Worm (Caenorhabditis elegans) whole organism, young adult: Measurements from ENCODE around the gene hil-7.

ENCODE experiments used
- F57A8.1 ChIP-seq: fragments of 200-800 bp; sonication (Bioruptor generic); optimal IDR thresholded peaks from 2 replicates; lab custom pipeline; 2018; ENCODE audit warnings: mild to moderate bottlenecking, missing genetic modification characterization, moderate library complexity, missing compliant biosample characterization
- T07F8.4 ChIP-seq: sonication (generic microtip); optimal IDR thresholded peaks from 2 replicates; lab custom pipeline; 2016; ENCODE audit warnings: mild to moderate bottlenecking, missing genetic modification characterization, moderate library complexity, missing compliant biosample characterization
- Y53G8AR.9 ChIP-seq: fragments of 200-800 bp; sonication (Bioruptor generic); conservative IDR thresholded peaks from 2 replicates; pipeline ENCODE4 v1.3.6; 2022; ENCODE audit warnings: missing genetic modification reagents, missing genetic modification characterization, missing compliant biosample characterization
- Y79H2A.3 ChIP-seq: fragments of 200-800 bp; sonication (Bioruptor generic); conservative IDR thresholded peaks from 2 replicates; pipeline ENCODE4 v1.3.6; 2022; ENCODE audit warnings: missing genetic modification reagents, missing genetic modification characterization, missing compliant biosample characterization
- aptf-2 ChIP-seq: fragments of 200-800 bp; sonication (Bioruptor generic); conservative IDR thresholded peaks from 2 replicates; pipeline ENCODE4 v1.3.6; 2022; ENCODE audit warnings: missing genetic modification reagents, missing genetic modification characterization, missing compliant biosample characterization
- atf-7 ChIP-seq: sonication (generic microtip); optimal IDR thresholded peaks from 2 replicates; lab custom pipeline; 2017; ENCODE audit warnings: mild to moderate bottlenecking, missing genetic modification characterization, missing compliant biosample characterization
- bed-2 ChIP-seq: fragments of 200-800 bp; sonication (Bioruptor generic); IDR thresholded peaks from 2 replicates; pipeline ENCODE4 v1.3.6; 2022; ENCODE audit warnings: missing genetic modification reagents, missing genetic modification characterization, missing compliant biosample characterization
- ccch-3 ChIP-seq: fragments of 200-800 bp; sonication (Bioruptor generic); optimal IDR thresholded peaks from 2 replicates; lab custom pipeline; 2018; ENCODE audit warnings: mild to moderate bottlenecking, missing genetic modification characterization, missing compliant biosample characterization
- cebp-2 ChIP-seq: fragments of 200-800 bp; sonication (Bioruptor generic); IDR thresholded peaks from 2 replicates; pipeline ENCODE4 v1.3.6; 2022; ENCODE audit warnings: missing genetic modification characterization, missing compliant biosample characterization
- ceh-100 ChIP-seq: fragments of 200-800 bp; sonication (Bioruptor generic); IDR thresholded peaks from 2 replicates; pipeline ENCODE4 v1.3.6; 2022; ENCODE audit warnings: missing genetic modification reagents, missing genetic modification characterization, missing compliant biosample characterization
- ceh-40 ChIP-seq: fragments of 200-800 bp; sonication (Bioruptor generic); IDR thresholded peaks from 2 replicates; pipeline ENCODE4 v1.3.6; 2022; ENCODE audit warnings: missing genetic modification characterization, missing compliant biosample characterization
- ceh-91 ChIP-seq: fragments of 200-800 bp; sonication (Bioruptor generic); IDR thresholded peaks from 2 replicates; pipeline ENCODE4 v1.3.6; 2022; ENCODE audit warnings: missing genetic modification reagents, missing genetic modification characterization, missing compliant biosample characterization
- chd-7 ChIP-seq: sonication (generic microtip); optimal IDR thresholded peaks from 2 replicates; lab custom pipeline; 2016; ENCODE audit warnings: mild to moderate bottlenecking, missing genetic modification characterization, moderate library complexity, missing compliant biosample characterization
- dox-1 ChIP-seq: fragments of 200-800 bp; sonication (Bioruptor generic); IDR thresholded peaks from 2 replicates; pipeline ENCODE4 v1.3.6; 2022; ENCODE audit warnings: missing genetic modification reagents, missing genetic modification characterization, missing compliant biosample characterization
- dpff-1 ChIP-seq: sonication (generic microtip); optimal IDR thresholded peaks from 2 replicates; lab custom pipeline; 2017; ENCODE audit warnings: mild to moderate bottlenecking, missing genetic modification characterization, missing compliant biosample characterization
- dpl-1 ChIP-seq: fragments of 150-350 bp; optimal IDR thresholded peaks from 2 replicates; lab custom pipeline; 2014; ENCODE audit warnings: missing biosample characterization, missing genetic modification reagents, missing genetic modification characterization
- egrh-3 ChIP-seq: fragments of 200-800 bp; sonication (Bioruptor generic); IDR thresholded peaks from 2 replicates; pipeline ENCODE4 v1.3.6; 2022; ENCODE audit warnings: missing genetic modification reagents, missing genetic modification characterization, missing compliant biosample characterization
- him-1 ChIP-seq: sonication (generic microtip); optimal IDR thresholded peaks from 2 replicates; lab custom pipeline; 2016; ENCODE audit warnings: missing genotype, missing genetic modification reagents, missing genetic modification characterization, missing compliant biosample characterization
- hmg-1.2 ChIP-seq: fragments of 200-800 bp; sonication (Bioruptor generic); IDR thresholded peaks from 2 replicates; pipeline ENCODE4 v1.3.6; 2022; ENCODE audit warnings: missing genetic modification reagents, missing genetic modification characterization, missing compliant biosample characterization
- hmg-20 ChIP-seq: fragments of 200-800 bp; sonication (Bioruptor generic); IDR thresholded peaks from 2 replicates; pipeline ENCODE4 v1.3.6; 2022; ENCODE audit warnings: missing genetic modification reagents, missing genetic modification characterization, missing compliant biosample characterization
- lin-54 ChIP-seq: fragments of 200-800 bp; sonication (Bioruptor generic); optimal IDR thresholded peaks from 2 replicates; lab custom pipeline; 2018; ENCODE audit warnings: mild to moderate bottlenecking, missing genetic modification characterization, missing compliant biosample characterization
- lir-1 ChIP-seq: fragments of 200-800 bp; sonication (Bioruptor generic); conservative IDR thresholded peaks from 2 replicates; pipeline ENCODE4 v1.3.6; 2022; ENCODE audit warnings: missing genetic modification reagents, missing genetic modification characterization, missing compliant biosample characterization
- nfyb-1 ChIP-seq: fragments of 200-800 bp; sonication (Bioruptor generic); IDR thresholded peaks from 2 replicates; pipeline ENCODE4 v1.3.6; 2022; ENCODE audit warnings: missing genetic modification reagents, missing genetic modification characterization, missing compliant biosample characterization
- nhr-120 ChIP-seq: fragments of 200-800 bp; sonication (Bioruptor generic); IDR thresholded peaks from 2 replicates; pipeline ENCODE4 v1.3.6; 2022; ENCODE audit warnings: missing genetic modification characterization, missing compliant biosample characterization
- nhr-90 ChIP-seq: sonication (generic microtip); optimal IDR thresholded peaks from 2 replicates; lab custom pipeline; 2016; ENCODE audit warnings: missing genotype, mild to moderate bottlenecking, missing genetic modification characterization, missing compliant biosample characterization
- snpc-1.3 ChIP-seq: sonication (generic microtip); optimal IDR thresholded peaks from 2 replicates; lab custom pipeline; 2017; ENCODE audit warnings: missing genetic modification characterization, mild to moderate bottlenecking, missing compliant biosample characterization, antibody characterized with exemption, moderate library complexity, missing genotype, missing genetic modification reagents; ENCODE audit not compliant: insufficient read depth
- snpc-4 ChIP-seq, 5 experiments: fragments of 150-350 bp in 1 of 5; sonication (generic microtip) in 4 of 5; optimal IDR thresholded peaks; 2 replicates each; lab custom pipeline; 2014 to 2018; ENCODE audit warnings: missing genetic modification characterization in 5 of 5, missing biosample characterization in 3 of 5, antibody characterized with exemption in 2 of 5, mild to moderate bottlenecking in 2 of 5, missing compliant biosample characterization in 2 of 5, missing genotype in 2 of 5, moderate library complexity in 2 of 5, missing genetic modification reagents in 1 of 5
- zfh-2 ChIP-seq: fragments of 200-800 bp; sonication (Bioruptor generic); conservative IDR thresholded peaks from 2 replicates; pipeline ENCODE4 v1.3.6; 2022; ENCODE audit warnings: missing genetic modification reagents, missing genetic modification characterization, missing compliant biosample characterization

The hil-7 gene

DNA sequence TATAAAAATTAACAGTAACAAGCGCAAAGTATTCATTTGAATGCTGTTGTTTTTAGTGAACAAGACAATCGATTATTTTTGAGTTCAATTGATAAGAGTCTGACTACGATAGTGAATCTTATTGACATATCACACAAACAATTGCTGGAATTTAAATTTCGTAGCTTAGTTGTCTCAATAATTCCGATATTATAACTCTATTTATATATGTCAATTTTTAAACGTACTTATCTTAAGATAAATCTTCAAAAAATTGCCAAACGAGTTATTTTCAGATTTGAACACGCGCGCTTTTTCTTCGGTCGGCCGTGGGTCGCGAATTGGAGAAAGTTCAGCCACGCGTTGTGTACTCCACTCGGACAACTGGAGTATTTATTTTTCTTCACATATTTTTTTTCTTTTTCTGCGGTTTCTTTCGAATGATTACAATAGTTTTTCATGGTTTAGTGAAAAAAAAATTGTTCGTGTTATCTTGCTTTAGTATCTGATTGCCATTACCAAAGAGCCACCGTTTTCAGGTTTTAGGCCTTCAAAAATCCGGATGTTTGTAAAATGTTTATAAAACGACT, 14.3 kb upstream of the hil-7 start, which contains the start of the genes cest-5.1 and C01B10.9 (continued):
- TF ChIP-seq snpc-1.3 (tag; lab: Kevin White, UChicago): peak; percentile 35
- TF ChIP-seq lir-1 (GFP tag; lab: Robert Waterston, UW): peak; percentile 45; the same call in 1 of the 2 replicates
- TF ChIP-seq him-1 (tag; lab: Kevin White, UChicago): no peak
- TF ChIP-seq nfyb-1: no peak
- peak; percentile 90 for TF ChIP-seq lin-54 (GFP tag; lab: Kevin White, UChicago)
- peak; percentile 76 for TF ChIP-seq dpl-1
- TF ChIP-seq ceh-40 (GFP tag; lab: Robert Waterston, UW): no peak
- peak; percentile 49; the same call in 1 of the 2 replicates for TF ChIP-seq aptf-2 (GFP tag; lab: Robert Waterston, UW)
- no peak for TF ChIP-seq chd-7
- no peak for TF ChIP-seq F57A8.1

DNA sequence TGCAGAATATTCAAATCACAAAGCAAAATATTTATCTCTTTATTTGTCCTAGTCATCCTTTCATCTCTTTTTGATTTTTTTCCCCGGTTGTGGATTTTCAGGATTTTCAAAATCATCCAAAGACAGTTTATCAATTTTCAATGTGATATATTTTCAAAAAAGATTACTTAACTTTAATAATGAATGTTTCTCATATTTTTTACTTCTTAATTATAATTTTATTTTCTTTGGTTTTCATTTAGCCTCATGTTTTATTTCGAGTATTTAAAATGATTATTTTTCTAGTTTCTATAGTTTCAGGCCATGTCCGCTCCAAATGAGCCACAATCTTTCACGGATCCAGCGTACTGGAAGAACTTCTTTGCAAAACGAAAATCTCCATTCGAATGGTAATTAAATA, 11.3 kb upstream of the hil-7 start, which contains the start of gene metl-13:
Gene metl-13 (plus strand): TSS at position 301 of the 400 bp plus-strand sequence.
- no peak for TF ChIP-seq snpc-4 (GFP tag; optimal IDR thresholded peaks at IDR 0.05; lab: Kevin White, UChicago)
- peak in 1 of 4 experiments; percentile 55 for TF ChIP-seq snpc-4 (tag; optimal IDR thresholded peaks at IDR 0.05; lab: Kevin White, UChicago)
- no peak for TF ChIP-seq zfh-2

DNA sequence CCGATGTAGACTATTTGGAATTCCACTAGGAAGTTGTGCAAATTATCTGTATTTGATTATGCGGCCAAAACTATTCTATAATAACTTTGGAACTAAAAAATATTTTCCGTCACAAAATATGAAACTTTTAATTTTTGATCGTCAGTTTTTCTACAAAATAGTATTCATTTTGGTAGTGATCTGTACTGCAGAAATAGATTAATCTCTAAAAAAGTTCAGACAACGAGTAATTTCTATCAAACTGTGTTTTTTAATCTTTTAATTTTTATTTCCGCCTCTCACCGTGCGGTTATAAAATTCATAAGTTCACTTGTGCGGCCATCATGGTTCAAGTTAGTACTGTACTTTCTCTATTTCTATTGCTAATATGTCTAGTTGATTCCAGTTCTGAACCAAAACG, 7.9 kb upstream of the hil-7 start, which contains the start of gene C01B10.7:
Gene C01B10.7 (plus strand): TSS at position 301 of the 400 bp plus-strand sequence.
- TF ChIP-seq Y53G8AR.9 (GFP tag; lab: Robert Waterston, UW): no peak
- no peak for TF ChIP-seq bed-2 (GFP tag; lab: Robert Waterston, UW)
- TF ChIP-seq atf-7 (tag; lab: Kevin White, UChicago): no peak
- no peak for TF ChIP-seq ceh-100 (GFP tag; lab: Robert Waterston, UW)
- no peak for TF ChIP-seq cebp-2 (GFP tag; lab: Robert Waterston, UW)
- TF ChIP-seq egrh-3 (GFP tag; lab: Robert Waterston, UW): no peak
- no peak for TF ChIP-seq dox-1 (GFP tag; lab: Robert Waterston, UW)
- TF ChIP-seq, all 124 proteins: peak for 0

DNA sequence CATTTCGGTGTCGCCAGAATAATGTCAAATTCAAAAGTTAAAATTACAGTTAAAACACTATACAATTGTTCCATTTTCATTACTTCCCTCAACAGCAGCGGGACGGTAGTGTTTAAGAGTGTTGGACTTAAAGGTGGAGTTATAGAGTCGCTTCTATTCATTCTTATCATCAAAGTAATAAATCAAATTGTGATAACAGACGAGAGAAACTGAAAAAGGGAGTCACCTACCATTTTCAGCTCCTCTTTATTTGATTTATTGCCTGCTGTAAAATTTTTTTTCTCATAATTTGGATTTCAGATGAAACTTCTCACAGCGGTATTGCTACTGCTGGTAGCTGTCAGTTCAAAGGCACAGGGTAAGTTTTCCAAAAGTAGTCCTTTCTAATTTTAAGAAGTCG, 6.2 kb upstream of the hil-7 start, which contains the start of gene C01B10.6:
Gene C01B10.6 (plus strand): TSS at position 301 of the 400 bp plus-strand sequence.
- TF ChIP-seq nhr-90 (tag; lab: Kevin White, UChicago): no peak
- TF ChIP-seq nhr-120 (GFP tag; lab: Robert Waterston, UW): no peak
- no peak for TF ChIP-seq ceh-91
- TF ChIP-seq dpff-1 (tag; lab: Kevin White, UChicago): no peak
- no peak for TF ChIP-seq dpl-1
- no peak for TF ChIP-seq ccch-3 (GFP tag; lab: Kevin White, UChicago)

DNA sequence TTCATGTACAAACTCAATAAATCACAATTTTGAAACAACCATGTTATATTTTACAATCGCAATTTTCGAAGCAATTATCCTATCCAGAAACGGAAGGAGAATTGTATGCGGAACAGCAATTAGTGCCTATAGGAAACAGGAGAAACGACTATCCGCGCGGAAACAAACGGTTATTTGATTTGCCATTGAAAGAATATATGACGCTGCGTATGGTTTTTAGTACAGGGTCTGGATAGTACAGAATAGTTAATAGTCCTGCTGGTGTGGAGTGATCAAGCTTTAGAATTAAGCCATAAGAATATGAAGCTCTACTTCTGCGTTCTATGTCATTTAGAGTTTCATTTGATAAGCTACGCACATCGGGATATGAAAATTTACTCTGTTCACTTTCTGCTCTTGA, 793 bp downstream of the hil-7 start:
- no peak for TF ChIP-seq T07F8.4 (tag; lab: Kevin White, UChicago)
- TF ChIP-seq hmg-20 (GFP tag; lab: Robert Waterston, UW): no peak

DNA sequence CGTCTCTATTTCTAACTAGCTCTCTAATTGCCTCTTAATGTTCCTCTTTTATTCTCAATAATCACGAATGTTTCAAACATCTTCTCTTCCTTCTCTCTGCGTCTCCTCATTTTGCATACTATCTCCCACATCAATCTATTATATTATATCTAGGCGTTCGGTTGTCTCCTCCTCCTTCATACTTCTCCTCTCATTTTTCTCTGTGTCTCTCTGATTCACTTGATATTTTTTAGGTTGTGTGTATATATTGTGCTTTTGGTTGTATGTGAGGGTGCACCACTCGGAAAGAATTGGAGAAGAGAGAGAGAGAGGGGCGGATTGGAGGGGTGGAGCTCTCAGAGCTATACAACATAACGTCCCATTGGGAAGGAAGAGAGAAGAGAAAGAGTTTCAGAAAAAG, 2.5 kb downstream of the hil-7 start:
- TF ChIP-seq Y79H2A.3 (GFP tag; lab: Robert Waterston, UW) (no peak), hmg-1.2 (GFP tag; lab: Robert Waterston, UW) (peak; percentile 77)
- TF ChIP-seq, all 124 proteins: peak for 1
